Worm (Caenorhabditis elegans): Measurements from ENCODE around the gene glct-6.

DNA sequence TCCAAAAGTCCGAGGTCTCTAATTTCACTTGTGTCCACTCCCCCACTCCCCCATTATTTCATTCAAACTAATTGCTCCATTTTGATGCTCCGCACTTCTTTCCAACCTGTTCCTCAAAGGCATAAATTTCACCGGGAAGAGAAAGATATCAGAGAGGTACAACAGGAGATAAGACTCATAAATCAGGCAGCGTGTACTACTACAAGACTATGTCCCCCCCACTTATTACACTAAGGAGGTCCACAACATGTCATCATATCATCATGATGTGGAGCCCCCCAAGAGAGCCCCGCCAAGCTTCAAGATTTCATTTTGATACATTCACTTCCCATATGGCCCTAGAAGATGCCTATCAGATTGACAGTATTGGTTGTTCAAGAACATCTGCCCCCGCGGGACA is 18.6 kb upstream of the glct-6 start:
- TF ChIP-seq unc-130 (GFP tag; optimal IDR thresholded peaks at IDR 0.05) = no peak
- no peak for TF ChIP-seq madf-9 (GFP tag; conservative IDR thresholded peaks at IDR 0.05)
- TF ChIP-seq daf-16 (GFP tag; optimal IDR thresholded peaks at IDR 0.05) = no peak
- TF ChIP-seq daf-16 (tag; optimal IDR thresholded peaks at IDR 0.05) = no peak
- no peak for TF ChIP-seq ceh-62 (tag; optimal IDR thresholded peaks at IDR 0.05)
- TF ChIP-seq F26F4.8 (GFP tag; conservative IDR thresholded peaks at IDR 0.05) = no peak
- no peak for TF ChIP-seq lim-7 (GFP tag; IDR thresholded peaks at IDR 0.05)
- TF ChIP-seq aha-1 (tag) = no peak
- TF ChIP-seq unc-62 (GFP tag; optimal IDR thresholded peaks at IDR 0.05 in 1 of 2) = no peak
- no peak for TF ChIP-seq unc-62 (tag; optimal IDR thresholded peaks at IDR 0.05)
- TF ChIP-seq T20F7.1 (GFP tag; optimal IDR thresholded peaks at IDR 0.05) = no peak
- TF ChIP-seq fkh-10 (GFP tag; optimal IDR thresholded peaks at IDR 0.05) = no peak
- no peak for TF ChIP-seq pqm-1 (tag; optimal IDR thresholded peaks at IDR 0.05)
